Fruit fly (Drosophila melanogaster) whole organism, larva: ENCODE measurements around the gene MED15.

ENCODE experiments used
- noc ChIP-seq: fragments of 200-800 bp; sonication (Bioruptor generic); optimal IDR thresholded peaks from 3 replicates; lab custom pipeline; 2019; ENCODE audit warnings: missing biosample characterization, mild to moderate bottlenecking, missing genetic modification characterization, moderate library complexity

Gene MED15

dm6 chr2L:478173-478572, 5.4 kb downstream of the MED15 start:
- TF ChIP-seq noc: no peak

dm6 chr2L:478749-479482, 6.1 kb downstream of the MED15 start:
- peak; percentile 74 for TF ChIP-seq noc

- peak; percentile 98 for TF ChIP-seq noc
Observed at dm6 chr2L:479483-480195, 6.8 kb downstream of the MED15 start, which contains the start of gene cbt. TSS of gene cbt (minus strand) at chr2L:479688.

dm6 chr2L:480196-480511, 7.3 kb downstream of the MED15 start:
- TF ChIP-seq noc: no peak

DNA sequence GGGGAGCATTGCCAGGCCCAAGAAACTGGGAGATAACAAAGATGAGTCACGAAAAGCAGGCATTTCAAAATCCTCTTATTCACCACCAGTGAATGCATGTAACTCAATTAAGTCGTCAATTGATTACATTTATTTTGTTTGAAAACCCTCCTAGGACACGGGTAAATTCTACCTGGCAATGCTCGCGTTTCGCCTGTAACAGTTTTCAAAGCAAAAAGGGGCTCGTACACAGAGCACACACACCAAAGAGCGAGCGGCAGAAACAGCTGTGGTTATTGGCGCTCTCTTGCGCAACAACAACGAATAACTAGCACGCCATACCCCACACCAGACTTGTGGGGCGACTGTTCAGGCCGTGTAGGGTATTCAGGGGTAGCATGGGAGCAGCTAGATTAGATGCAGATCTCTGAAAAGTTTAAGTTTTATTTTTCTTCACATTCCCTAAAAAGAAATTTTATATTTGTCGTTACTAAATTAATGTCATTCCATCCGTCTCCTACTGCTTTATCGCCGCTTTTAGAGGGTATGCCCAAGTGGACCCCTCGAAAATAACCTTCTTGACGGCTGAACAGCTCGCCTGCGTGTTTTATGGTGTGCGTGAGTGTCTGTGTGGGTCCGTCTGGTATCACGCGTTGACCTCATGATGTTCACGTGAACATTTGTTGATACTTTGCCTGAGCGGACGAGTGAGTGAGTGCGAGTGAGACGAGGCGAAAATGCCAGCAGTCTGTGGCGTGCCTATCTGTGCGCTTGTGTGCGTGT, 8.0 kb downstream of the MED15 start:
- peak; percentile 100 for TF ChIP-seq noc

DNA sequence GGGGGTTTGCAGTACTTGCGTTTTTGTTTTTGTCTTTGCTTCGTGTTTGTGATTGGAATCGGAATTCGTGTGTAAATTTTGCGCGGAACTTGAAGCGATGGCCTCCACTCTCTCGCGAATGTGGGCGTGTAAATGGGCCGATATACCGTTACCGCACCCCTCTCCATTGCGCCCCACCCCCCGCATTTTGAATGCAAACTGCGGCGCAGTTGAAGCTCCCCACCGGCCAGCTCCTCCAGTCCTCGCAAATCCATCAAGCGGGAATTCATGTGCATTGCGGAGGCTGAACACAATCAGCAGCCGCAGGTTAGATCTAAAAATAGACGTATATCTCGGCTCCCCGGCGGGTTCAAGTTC, 8.6 kb downstream of the MED15 start:
- TF ChIP-seq noc: no peak

DNA sequence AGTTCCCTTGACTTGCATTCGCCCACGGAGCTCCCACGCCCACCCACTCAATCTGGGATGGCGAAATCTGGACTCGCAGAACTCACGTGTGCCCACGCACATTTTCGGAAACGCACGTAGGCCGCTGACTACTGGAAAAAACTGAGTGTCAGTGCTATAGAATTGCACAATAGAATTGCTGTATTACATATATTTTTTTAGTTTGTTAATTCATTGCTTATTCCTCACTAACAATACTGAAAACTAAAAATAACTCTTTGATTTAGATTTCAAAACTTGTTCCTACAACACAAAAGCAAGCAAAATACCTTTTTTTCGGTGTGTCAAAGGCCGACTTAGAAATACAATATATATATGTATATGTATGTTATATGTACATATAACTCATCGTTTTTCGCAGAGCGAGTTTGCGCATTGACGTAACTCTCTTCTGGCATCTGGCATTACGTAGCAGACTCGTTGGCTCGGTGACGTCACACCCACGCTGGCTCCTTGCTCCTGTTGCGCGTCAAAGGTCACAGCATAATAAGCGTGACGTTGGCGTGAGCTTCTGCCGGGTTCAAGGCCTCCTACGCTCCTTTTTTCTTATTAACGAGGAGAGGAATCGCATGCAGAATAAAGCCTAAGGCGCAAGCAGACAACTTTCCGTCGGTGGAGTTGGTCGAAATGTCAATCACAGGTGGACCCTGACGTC, 9.1 kb downstream of the MED15 start:
- peak; percentile 72 for TF ChIP-seq noc

- TF ChIP-seq noc: no peak
Observed at dm6 chr2L:482451-482844, 9.6 kb downstream of the MED15 start.

- TF ChIP-seq noc: no peak
Observed at dm6 chr2L:483347-484280, 10.8 kb downstream of the MED15 start.

- peak; percentile 83 for TF ChIP-seq noc
Observed at dm6 chr2L:484281-484943, 11.6 kb downstream of the MED15 start.

dm6 chr2L:485127-485824, 12.5 kb downstream of the MED15 start:
- no peak for TF ChIP-seq noc

DNA sequence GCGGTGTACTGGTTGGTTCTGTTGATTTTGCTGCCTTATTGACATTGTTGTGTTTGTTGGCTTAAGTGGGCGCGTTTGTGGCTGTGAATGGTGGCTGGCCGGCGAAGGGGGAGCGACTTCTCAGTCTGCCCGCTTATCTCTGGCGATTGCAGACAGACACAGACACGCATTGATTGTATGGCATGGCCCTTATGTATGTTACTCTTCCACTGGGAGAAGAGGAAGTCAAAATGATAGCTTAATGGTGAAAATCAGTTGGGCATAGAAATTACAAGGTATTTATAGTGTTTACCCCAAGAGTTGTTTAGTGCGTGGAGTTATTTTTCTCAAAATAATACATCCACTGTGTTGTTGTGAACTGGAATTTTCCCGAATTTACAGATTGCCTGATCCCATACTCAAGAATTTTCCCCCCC, 13.0 kb downstream of the MED15 start:
- TF ChIP-seq noc: peak; percentile 81

DNA sequence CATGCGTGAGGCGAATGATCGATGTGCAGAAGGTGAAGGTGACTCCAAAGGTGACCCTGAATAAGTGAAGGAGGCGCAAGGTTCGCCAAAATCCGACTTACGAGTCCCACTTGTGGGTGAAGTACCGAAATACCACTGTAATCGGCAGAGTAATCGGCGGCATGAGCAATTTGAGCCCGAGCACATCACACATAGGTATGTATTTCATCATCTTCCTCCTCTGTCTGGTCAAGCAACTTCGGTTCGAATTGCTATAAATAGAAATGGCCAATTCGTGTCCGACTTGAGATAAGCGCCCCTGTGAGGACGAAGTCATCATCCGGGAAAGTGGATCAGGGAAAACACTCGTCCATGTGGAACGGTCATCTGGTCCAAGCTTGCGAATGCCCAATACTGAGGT, 14.4 kb downstream of the MED15 start:
- no peak for TF ChIP-seq noc

DNA sequence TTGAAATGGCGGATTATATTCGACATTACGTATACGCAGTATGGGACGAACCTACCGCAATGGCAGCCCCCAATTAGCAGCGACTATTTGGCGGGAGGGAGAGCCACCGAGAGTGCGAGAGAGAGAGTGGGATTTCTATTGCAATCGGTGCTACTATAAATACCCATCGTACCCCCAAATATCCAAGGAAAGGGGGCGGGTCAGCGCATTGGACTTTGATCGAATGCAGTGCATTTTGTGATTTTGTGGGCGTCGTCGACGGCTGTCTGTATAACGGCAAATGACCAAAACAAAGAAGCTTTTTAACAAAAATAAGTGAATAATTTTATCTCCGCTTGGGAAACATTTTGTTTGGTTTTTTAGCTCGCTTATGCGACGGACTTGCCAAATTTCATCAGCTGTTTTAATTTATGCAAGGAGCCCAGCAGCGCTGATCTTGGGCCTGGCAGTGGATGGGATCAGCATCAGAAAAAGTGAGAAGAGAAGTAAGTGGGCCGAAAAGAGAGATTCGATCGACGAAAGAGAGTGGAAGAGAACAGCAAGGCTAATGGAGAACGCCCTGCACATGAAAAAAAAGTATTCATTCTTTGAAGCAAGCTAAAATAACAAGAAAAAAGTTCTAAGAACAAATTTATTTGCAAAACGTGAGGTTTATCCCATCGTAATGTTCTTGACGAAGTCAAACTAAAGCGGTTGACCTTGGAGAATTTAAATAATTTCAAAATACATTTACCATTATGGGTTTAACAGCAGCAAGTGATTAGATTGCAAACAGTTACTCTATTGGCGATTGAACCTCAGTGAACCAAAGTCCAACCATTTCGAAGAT, 15.1 kb downstream of the MED15 start:
- no peak for TF ChIP-seq noc
